Worm (Caenorhabditis elegans): Measurements from ENCODE around the gene B0403.6.

B0403.6 gene

ce11 chrX:7099049-7099448 is 23.9 kb upstream of the B0403.6 start:
- TF ChIP-seq tra-4 (tag; optimal IDR thresholded peaks at IDR 0.05) = no peak
- no peak for TF ChIP-seq B0310.2 (tag; optimal IDR thresholded peaks at IDR 0.05)
- TF ChIP-seq F13C5.2 (tag; optimal IDR thresholded peaks at IDR 0.05) = no peak

ce11 chrX:7096349-7096748 is 21.2 kb upstream of the B0403.6 start, which contains the start of gene C36B7.5:
C36B7.5 (minus strand) TSS chrX:7096449.
- no peak for TF ChIP-seq ceh-13 (GFP tag; optimal IDR thresholded peaks at IDR 0.05)
- TF ChIP-seq tbx-37 (GFP tag; conservative IDR thresholded peaks at IDR 0.05) = no peak
- TF ChIP-seq B0310.2 (tag; optimal IDR thresholded peaks at IDR 0.05) = no peak
- no peak for TF ChIP-seq hmbx-1 (tag; optimal IDR thresholded peaks at IDR 0.05)
- no peak for TF ChIP-seq pes-1 (GFP tag; IDR thresholded peaks at IDR 0.05)
- TF ChIP-seq sea-1 (GFP tag; conservative IDR thresholded peaks at IDR 0.05) = no peak
- no peak for TF ChIP-seq ama-1 (optimal IDR thresholded peaks at IDR 0.05)
- no peak for TF ChIP-seq hnd-1 (tag; optimal IDR thresholded peaks at IDR 0.05)
- TF ChIP-seq F13C5.2 (tag; optimal IDR thresholded peaks at IDR 0.05) = no peak
- TF ChIP-seq ceh-36 (tag; optimal IDR thresholded peaks at IDR 0.05) = no peak
- no peak for TF ChIP-seq ets-7 (tag; optimal IDR thresholded peaks at IDR 0.05)
- no peak for TF ChIP-seq scrt-1 (GFP tag; IDR thresholded peaks at IDR 0.05)
- TF ChIP-seq hmg-4 (GFP tag; optimal IDR thresholded peaks at IDR 0.05) = no peak
- no peak for TF ChIP-seq tra-4 (tag; optimal IDR thresholded peaks at IDR 0.05)
- TF ChIP-seq tbx-11 (GFP tag; IDR thresholded peaks at IDR 0.05) = no peak
- no peak for TF ChIP-seq flt-1 (GFP tag; IDR thresholded peaks at IDR 0.05)
- no peak for TF ChIP-seq aly-1 (tag; optimal IDR thresholded peaks at IDR 0.05)

- TF ChIP-seq ceh-13 (GFP tag; optimal IDR thresholded peaks at IDR 0.05) (no peak), tra-4 (tag; optimal IDR thresholded peaks at IDR 0.05) (no peak), pes-1 (GFP tag; IDR thresholded peaks at IDR 0.05) (no peak), tbx-11 (GFP tag; IDR thresholded peaks at IDR 0.05) (no peak), hnd-1 (tag; optimal IDR thresholded peaks at IDR 0.05) (no peak), F13C5.2 (tag; optimal IDR thresholded peaks at IDR 0.05) (no peak), flt-1 (GFP tag; IDR thresholded peaks at IDR 0.05) (no peak), sea-1 (GFP tag; conservative IDR thresholded peaks at IDR 0.05) (no peak)
These were observed 10.8 kb upstream of the B0403.6 start, which contains the start of gene C36B7.4 for ce11 chrX:7085912-7086311. C36B7.4 (minus strand) TSS chrX:7086012.

DNA sequence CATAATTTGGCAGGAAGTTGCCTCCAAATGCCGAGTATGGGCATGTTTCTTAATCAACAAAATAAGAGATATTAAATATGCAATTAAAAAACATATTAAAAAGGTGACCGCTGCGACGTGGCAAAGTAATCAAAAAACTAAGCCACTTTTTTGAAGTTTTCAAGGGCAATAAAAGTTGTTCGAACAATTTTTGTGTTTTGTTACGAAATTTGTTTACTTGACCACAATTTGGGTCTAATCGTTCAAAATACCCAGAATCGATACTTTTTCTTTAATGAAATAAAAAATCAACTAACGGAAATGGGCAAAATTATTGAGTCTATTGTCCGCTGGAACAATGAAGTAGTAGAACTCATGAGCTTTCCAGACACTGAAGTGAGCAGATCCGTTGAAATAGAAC is 9.9 kb upstream of the B0403.6 start, which contains the start of gene Y1B5A.1:
Gene Y1B5A.1, plus strand, starts transcription at position 301 of the 400 bp plus-strand sequence.
- TF ChIP-seq F13C5.2 (tag; optimal IDR thresholded peaks at IDR 0.05) = no peak
- TF ChIP-seq aly-1 (tag; optimal IDR thresholded peaks at IDR 0.05) = no peak
- no peak for TF ChIP-seq ceh-36 (tag; optimal IDR thresholded peaks at IDR 0.05)
- no peak for TF ChIP-seq hmg-4 (GFP tag; optimal IDR thresholded peaks at IDR 0.05)
- TF ChIP-seq tbx-11 (GFP tag; IDR thresholded peaks at IDR 0.05) = no peak
- TF ChIP-seq ama-1 (optimal IDR thresholded peaks at IDR 0.05) = no peak
- no peak for TF ChIP-seq hnd-1 (tag; optimal IDR thresholded peaks at IDR 0.05)
- TF ChIP-seq hmbx-1 (tag; optimal IDR thresholded peaks at IDR 0.05) = no peak
- TF ChIP-seq ceh-13 (GFP tag; optimal IDR thresholded peaks at IDR 0.05) = no peak

ce11 chrX:7076485-7076884 is 1.3 kb upstream of the B0403.6 start:
- no peak for TF ChIP-seq pes-1 (GFP tag; IDR thresholded peaks at IDR 0.05)
- TF ChIP-seq tra-4 (tag; optimal IDR thresholded peaks at IDR 0.05) = no peak
- TF ChIP-seq hnd-1 (tag; optimal IDR thresholded peaks at IDR 0.05) = no peak
- no peak for TF ChIP-seq ceh-13 (GFP tag; optimal IDR thresholded peaks at IDR 0.05)
- TF ChIP-seq ama-1 (optimal IDR thresholded peaks at IDR 0.05) = no peak
- no peak for TF ChIP-seq ets-7 (tag; optimal IDR thresholded peaks at IDR 0.05)
- TF ChIP-seq sea-1 (GFP tag; conservative IDR thresholded peaks at IDR 0.05) = no peak
- TF ChIP-seq hmbx-1 (tag; optimal IDR thresholded peaks at IDR 0.05) = no peak

ce11 chrX:7068400-7068799 is 6.8 kb downstream of the B0403.6 start, which contains the start of gene pdi-6:
pdi-6 (minus strand) TSS chrX:7068563.
- peak; percentile 65 for TF ChIP-seq tbx-37 (GFP tag; conservative IDR thresholded peaks at IDR 0.05)
- no peak for TF ChIP-seq ceh-13 (GFP tag; optimal IDR thresholded peaks at IDR 0.05)
- TF ChIP-seq F13C5.2 (tag; optimal IDR thresholded peaks at IDR 0.05) = peak; percentile 10
- TF ChIP-seq hmg-4 (GFP tag; optimal IDR thresholded peaks at IDR 0.05) = no peak

DNA sequence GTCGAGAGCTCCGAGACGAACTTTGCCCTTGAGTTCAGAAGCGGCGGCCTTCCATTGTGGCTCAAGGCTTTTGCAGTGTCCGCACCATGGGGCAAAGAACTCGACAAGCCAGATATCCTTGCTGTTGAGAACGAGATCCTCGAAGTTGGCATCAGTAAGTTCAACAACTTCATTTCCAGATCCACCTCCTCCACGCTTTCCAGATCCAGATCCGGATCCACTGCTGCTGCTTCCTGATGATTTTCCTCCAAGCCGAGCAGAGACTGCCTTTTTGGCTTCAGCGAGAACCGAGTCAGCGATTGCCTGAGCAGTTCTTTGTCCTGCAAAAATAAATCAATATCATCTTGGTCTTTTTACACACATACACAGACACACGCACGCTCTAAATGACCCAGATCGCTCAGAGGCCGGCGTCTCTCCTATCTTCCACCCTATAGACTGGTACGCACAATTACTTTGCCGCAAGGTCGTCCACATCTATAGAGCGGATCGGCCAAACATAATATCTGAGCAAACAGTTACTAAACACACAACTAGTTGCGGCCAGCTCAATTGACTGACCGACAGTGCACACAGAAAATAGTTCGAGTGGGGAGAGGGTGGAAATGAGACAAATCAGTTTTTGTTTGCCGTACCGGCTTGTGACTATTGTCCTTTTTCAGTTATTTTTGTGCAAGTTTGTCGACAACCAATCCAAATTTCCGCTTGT is 7.7 kb downstream of the B0403.6 start:
- no peak for TF ChIP-seq ama-1 (optimal IDR thresholded peaks at IDR 0.05)

DNA sequence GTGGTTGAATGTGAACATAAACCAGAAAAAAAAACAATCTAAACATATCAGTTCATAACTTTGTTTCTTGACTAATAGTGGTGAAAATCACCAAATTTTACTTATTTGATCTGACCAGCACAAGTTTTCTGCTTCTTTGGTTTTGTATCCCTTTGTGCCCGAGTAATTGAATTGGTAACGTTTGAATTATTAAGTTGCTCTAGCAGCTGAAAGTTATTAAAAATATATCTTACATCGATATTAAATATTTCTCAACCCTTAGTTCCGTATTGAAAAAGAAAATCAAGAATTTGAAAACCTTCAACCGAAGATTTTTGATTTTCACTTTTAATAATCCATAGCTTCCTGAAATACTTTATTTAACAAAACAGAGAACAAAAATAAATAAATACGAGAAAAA is 9.1 kb downstream of the B0403.6 start:
- TF ChIP-seq ets-7 (tag; optimal IDR thresholded peaks at IDR 0.05) = no peak
- TF ChIP-seq tbx-37 (GFP tag; conservative IDR thresholded peaks at IDR 0.05) = no peak
- no peak for TF ChIP-seq hnd-1 (tag; optimal IDR thresholded peaks at IDR 0.05)
- TF ChIP-seq flt-1 (GFP tag; IDR thresholded peaks at IDR 0.05) = no peak
- no peak for TF ChIP-seq scrt-1 (GFP tag; IDR thresholded peaks at IDR 0.05)
- TF ChIP-seq ama-1 (optimal IDR thresholded peaks at IDR 0.05) = no peak
- TF ChIP-seq B0310.2 (tag; optimal IDR thresholded peaks at IDR 0.05) = no peak
- no peak for TF ChIP-seq F13C5.2 (tag; optimal IDR thresholded peaks at IDR 0.05)
- no peak for TF ChIP-seq ceh-36 (tag; optimal IDR thresholded peaks at IDR 0.05)
- TF ChIP-seq tbx-11 (GFP tag; IDR thresholded peaks at IDR 0.05) = no peak
- TF ChIP-seq pes-1 (GFP tag; IDR thresholded peaks at IDR 0.05) = no peak
- TF ChIP-seq aly-1 (tag; optimal IDR thresholded peaks at IDR 0.05) = no peak
- no peak for TF ChIP-seq sea-1 (GFP tag; conservative IDR thresholded peaks at IDR 0.05)
- TF ChIP-seq ceh-13 (GFP tag; optimal IDR thresholded peaks at IDR 0.05) = no peak
- no peak for TF ChIP-seq hmbx-1 (tag; optimal IDR thresholded peaks at IDR 0.05)
- TF ChIP-seq hmg-4 (GFP tag; optimal IDR thresholded peaks at IDR 0.05) = no peak
- no peak for TF ChIP-seq tra-4 (tag; optimal IDR thresholded peaks at IDR 0.05)
